Worm (Caenorhabditis elegans) whole organism, L3 larva: ENCODE results near the gene ceh-62.

ENCODE experiments used
- hmg-11 ChIP-seq: sonication (generic microtip); optimal IDR thresholded peaks from 2 replicates; lab custom pipeline; 2016; ENCODE audit warnings: missing genetic modification characterization, missing compliant biosample characterization
- nfya-1 ChIP-seq: sonication (generic microtip); optimal IDR thresholded peaks from 2 replicates; lab custom pipeline; 2017; ENCODE audit warnings: missing genetic modification characterization, mild to moderate bottlenecking, missing compliant biosample characterization, antibody characterized with exemption, moderate library complexity; ENCODE audit not compliant: insufficient read depth
- nhr-77 ChIP-seq: fragments of 150-350 bp; optimal IDR thresholded peaks from 2 replicates; lab custom pipeline; 2014; ENCODE audit warnings: missing biosample characterization, missing genetic modification characterization
- pha-4 ChIP-seq: fragments of 150-350 bp; optimal IDR thresholded peaks from 2 replicates; lab custom pipeline; 2014; ENCODE audit warnings: missing biosample characterization, missing genetic modification reagents, missing genetic modification characterization
- unc-62 ChIP-seq: fragments of 150-350 bp; sonication (generic microtip); optimal IDR thresholded peaks from 4 replicates; lab custom pipeline; 2014; ENCODE audit warnings: missing biosample characterization, missing genetic modification reagents, missing genetic modification characterization
- ztf-4 ChIP-seq: fragments of 150-350 bp; optimal IDR thresholded peaks from 2 replicates; lab custom pipeline; 2014; ENCODE audit warnings: missing biosample characterization, missing genetic modification characterization

- TF ChIP-seq hmg-11 (tag; lab: Kevin White, UChicago) (peak; percentile 90), nfya-1 (tag; lab: Kevin White, UChicago) (peak; percentile 79), pha-4 (tag; lab: Kevin White, UChicago) (peak; percentile 78), nhr-77 (peak; percentile 77), unc-62 (GFP tag; lab: Kevin White, UChicago) (peak; percentile 40), ztf-4 (peak; percentile 68)
Measured at ce11 chrII:10840067-10840466, 34.5 kb downstream of the ceh-62 start.
